Worm (Caenorhabditis elegans): ENCODE measurements around the gene egl-44.

Gene egl-44

DNA sequence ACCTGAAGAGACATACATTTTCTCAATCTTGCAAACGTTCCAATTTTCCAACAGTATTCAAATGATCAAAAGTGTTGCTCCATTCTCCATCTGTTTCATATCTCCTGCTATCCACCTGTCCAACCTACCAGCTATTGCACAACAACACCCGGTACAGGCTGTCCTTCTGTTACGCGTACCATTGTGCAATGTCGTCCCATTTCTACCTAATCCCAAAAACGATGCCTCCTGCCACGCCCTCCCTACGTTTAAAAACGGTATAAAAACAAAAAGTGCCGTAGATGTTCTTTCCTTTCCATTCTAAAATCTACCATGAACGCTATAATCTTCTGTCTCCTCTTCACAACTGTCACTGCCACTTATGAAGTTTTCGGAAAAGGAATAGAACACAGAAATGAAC, 59.6 kb downstream of the egl-44 start, which contains the start of gene ins-2:
Gene ins-2 (plus strand): TSS at position 301 of the 400 bp plus-strand sequence.
- TF ChIP-seq ceh-82 (tag; optimal IDR thresholded peaks at IDR 0.05), result no peak
- TF ChIP-seq cey-2 (tag; optimal IDR thresholded peaks at IDR 0.05; ENCODE audit: borderline replicate concordance, insufficient read depth), result no peak
- no peak for TF ChIP-seq Y105C5A.15 (GFP tag; IDR thresholded peaks at IDR 0.05)
- no peak for TF ChIP-seq ZK546.5 (tag; optimal IDR thresholded peaks at IDR 0.05)
- TF ChIP-seq ztf-7 (tag; optimal IDR thresholded peaks at IDR 0.05), result no peak
- peak in 1 of 2 experiments; percentile 80 for TF ChIP-seq unc-62 (GFP tag; optimal IDR thresholded peaks at IDR 0.05 in 1 of 2)
- no peak for TF ChIP-seq unc-62 (tag; optimal IDR thresholded peaks at IDR 0.05)

Data from whole organism, L4 larva.